Worm (Caenorhabditis elegans) whole organism, L1 larva: ENCODE data around the gene C26F1.1.

ENCODE experiments used
- aly-2 ChIP-seq: fragments of 150-350 bp; optimal IDR thresholded peaks from 2 replicates; lab custom pipeline; 2014; ENCODE audit warnings: missing biosample characterization, missing genetic modification characterization
- lin-35 ChIP-seq, 2 experiments: fragments of 150-350 bp; optimal IDR thresholded peaks; 2 replicates each; lab custom pipeline; 2014; ENCODE audit warnings: missing biosample characterization in 2 of 2, missing genetic modification characterization in 2 of 2, missing genetic modification reagents in 2 of 2
- lsy-2 ChIP-seq, 2 experiments: fragments of 150-350 bp; optimal IDR thresholded peaks; 2 replicates each; lab custom pipeline; 2014; ENCODE audit warnings: missing biosample characterization in 2 of 2, missing genetic modification characterization in 2 of 2
- mef-2 ChIP-seq: fragments of 150-350 bp; optimal IDR thresholded peaks from 2 replicates; lab custom pipeline; 2014; ENCODE audit warnings: missing biosample characterization, missing genetic modification characterization
- pqm-1 ChIP-seq: sonication (generic microtip); optimal IDR thresholded peaks from 3 replicates; lab custom pipeline; 2017; ENCODE audit warnings: missing biosample characterization, missing genetic modification characterization
- sox-4 ChIP-seq: sonication (generic microtip); optimal IDR thresholded peaks from 2 replicates; lab custom pipeline; 2016; ENCODE audit warnings: missing genetic modification characterization, missing compliant biosample characterization
- unc-86 ChIP-seq: sonication (generic microtip); optimal IDR thresholded peaks from 2 replicates; lab custom pipeline; 2016; ENCODE audit warnings: missing genetic modification characterization, missing compliant biosample characterization
- ztf-4 ChIP-seq: fragments of 150-350 bp; optimal IDR thresholded peaks from 2 replicates; lab custom pipeline; 2014; ENCODE audit warnings: missing biosample characterization, missing genetic modification characterization

- TF ChIP-seq unc-86 (tag; lab: Kevin White, UChicago) (peak; percentile 60), pqm-1 (tag; lab: Kevin White, UChicago) (no peak), sox-4 (tag; lab: Kevin White, UChicago) (no peak), lsy-2 (tag; optimal IDR thresholded peaks at IDR 0.05; lab: Kevin White, UChicago) (peak; percentile 87 to 93), ztf-4 (tag; lab: Kevin White, UChicago) (peak; percentile 23), lin-35 (GFP tag; optimal IDR thresholded peaks at IDR 0.05; lab: Kevin White, UChicago) (peak; percentile 82 to 90), aly-2 (tag; lab: Kevin White, UChicago) (peak; percentile 45), mef-2 (tag; lab: Kevin White, UChicago) (peak; percentile 38)
Observed at ce11 chrV:7776029-7776628, 9.1 kb upstream of the C26F1.1 start, which contains the start of the genes rpl-39 and rps-30.
